Fruit fly (Drosophila melanogaster): Measurements from ENCODE around the gene CG9215.

The CG9215 gene

dm6 chrX:15591721-15592491 lies 9.2 kb upstream of the CG9215 start:
- no peak for TF ChIP-seq Myc (optimal IDR thresholded peaks at IDR 0.05)
- no peak for TF ChIP-seq psq (optimal IDR thresholded peaks at IDR 0.05)
- no peak for TF ChIP-seq insv (optimal IDR thresholded peaks at IDR 0.05)
- no peak for TF ChIP-seq ttk (optimal IDR thresholded peaks at IDR 0.05)
- no peak for TF ChIP-seq Sin3A (optimal IDR thresholded peaks at IDR 0.05)
- TF ChIP-seq h (optimal IDR thresholded peaks at IDR 0.05), result no peak

dm6 chrX:15587433-15587832 lies 4.8 kb upstream of the CG9215 start, which contains the start of gene Alp11:
TSS of gene Alp11 (plus strand) at chrX:15587733.
- TF ChIP-seq h (optimal IDR thresholded peaks at IDR 0.05) (no peak), Myc (optimal IDR thresholded peaks at IDR 0.05) (no peak), Sin3A (optimal IDR thresholded peaks at IDR 0.05) (no peak), ttk (optimal IDR thresholded peaks at IDR 0.05) (no peak), psq (optimal IDR thresholded peaks at IDR 0.05) (no peak), insv (optimal IDR thresholded peaks at IDR 0.05) (no peak)

dm6 chrX:15583842-15584441 lies 1.3 kb upstream of the CG9215 start:
- TF ChIP-seq ttk (optimal IDR thresholded peaks at IDR 0.05), result peak; percentile 96
- no peak for TF ChIP-seq Myc (optimal IDR thresholded peaks at IDR 0.05)

DNA sequence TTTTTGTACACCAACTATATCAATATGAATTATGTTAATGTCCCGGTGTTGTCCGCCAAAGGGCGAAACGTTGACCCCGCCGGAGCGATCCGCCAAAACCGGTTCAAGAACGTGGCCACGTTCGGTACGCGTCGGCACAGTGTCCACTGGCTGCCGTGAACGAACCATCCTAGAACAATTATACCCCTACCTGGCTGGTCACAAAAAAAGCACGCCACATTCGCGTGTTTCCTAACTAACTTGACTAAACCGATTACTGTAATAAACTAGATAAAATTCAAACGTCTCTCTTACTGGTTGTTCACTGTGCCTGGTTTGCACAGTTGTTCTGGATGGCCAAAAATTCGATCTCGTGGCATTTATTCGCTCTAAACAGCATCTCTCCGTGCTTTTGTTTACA lies 3.1 kb downstream of the CG9215 start:
- TF ChIP-seq Myc (optimal IDR thresholded peaks at IDR 0.05), result no peak

DNA sequence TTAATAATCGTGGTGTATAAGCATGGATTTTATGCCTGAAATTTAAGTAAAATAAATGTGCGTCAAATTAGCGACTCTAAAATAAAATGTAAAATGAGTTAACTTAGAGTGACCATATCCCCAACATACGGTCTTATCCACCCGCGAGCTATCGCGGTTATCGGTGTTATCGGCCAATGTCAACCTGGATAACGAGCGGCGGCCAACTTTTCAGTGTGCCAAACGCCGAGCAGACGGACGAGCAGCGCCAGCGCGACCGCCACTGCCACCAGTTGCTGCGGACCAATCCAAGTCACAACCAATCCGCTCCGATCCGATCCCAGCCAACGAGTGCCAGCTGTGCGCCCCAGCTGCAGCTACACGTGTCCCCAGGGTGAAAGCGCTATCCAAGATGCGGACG lies 4.6 kb downstream of the CG9215 start, which contains the start of the genes cerv and CG7872:
Gene cerv, minus strand, starts transcription at position 129 of the 400 bp plus-strand sequence.
Gene CG7872, plus strand, starts transcription at position 163 of the 400 bp plus-strand sequence.
- TF ChIP-seq Myc (optimal IDR thresholded peaks at IDR 0.05) (no peak), Sin3A (optimal IDR thresholded peaks at IDR 0.05) (no peak), ttk (optimal IDR thresholded peaks at IDR 0.05) (no peak), psq (optimal IDR thresholded peaks at IDR 0.05) (no peak), insv (optimal IDR thresholded peaks at IDR 0.05) (no peak), h (optimal IDR thresholded peaks at IDR 0.05) (no peak)

DNA sequence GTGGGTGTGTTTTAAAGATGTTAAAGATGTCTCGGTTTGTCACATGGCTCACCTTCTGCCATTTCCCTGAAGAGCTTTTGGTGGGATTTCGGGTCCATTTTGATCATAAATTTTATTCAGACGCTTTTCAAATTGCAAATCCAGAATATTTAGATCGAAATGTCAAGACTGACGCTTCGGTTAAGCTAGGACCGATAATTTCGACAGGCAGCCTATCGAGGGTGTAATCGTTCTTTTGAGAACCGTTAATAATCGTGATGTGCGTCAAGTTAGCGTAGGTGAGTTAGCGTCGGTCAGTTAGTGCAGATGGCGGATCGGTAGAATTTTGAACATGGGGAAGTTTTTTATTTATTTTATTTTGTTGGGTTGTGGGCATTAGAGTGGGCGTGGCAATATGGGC lies 7.1 kb downstream of the CG9215 start, which contains the start of gene CG42299:
Gene CG42299, minus strand, starts transcription at position 127 of the 400 bp plus-strand sequence.
- TF ChIP-seq Sin3A (optimal IDR thresholded peaks at IDR 0.05) (no peak), Myc (optimal IDR thresholded peaks at IDR 0.05) (no peak), ttk (optimal IDR thresholded peaks at IDR 0.05) (no peak)

dm6 chrX:15574384-15574783 lies 8.3 kb downstream of the CG9215 start, which contains the start of gene CG9213:
TSS of gene CG9213 (minus strand) at chrX:15574535.
- TF ChIP-seq psq (optimal IDR thresholded peaks at IDR 0.05) (no peak), h (optimal IDR thresholded peaks at IDR 0.05) (no peak), ttk (optimal IDR thresholded peaks at IDR 0.05) (no peak), Sin3A (optimal IDR thresholded peaks at IDR 0.05) (no peak), insv (optimal IDR thresholded peaks at IDR 0.05) (no peak), Myc (optimal IDR thresholded peaks at IDR 0.05) (no peak)

- TF ChIP-seq Myc (optimal IDR thresholded peaks at IDR 0.05) (no peak), Sin3A (optimal IDR thresholded peaks at IDR 0.05) (no peak), psq (optimal IDR thresholded peaks at IDR 0.05) (no peak), ttk (optimal IDR thresholded peaks at IDR 0.05) (no peak), h (optimal IDR thresholded peaks at IDR 0.05) (no peak), insv (optimal IDR thresholded peaks at IDR 0.05) (no peak)
Observed at dm6 chrX:15571939-15572338, 10.7 kb downstream of the CG9215 start, which contains the start of gene CG15643. TSS of gene CG15643 (minus strand) at chrX:15572149.

DNA sequence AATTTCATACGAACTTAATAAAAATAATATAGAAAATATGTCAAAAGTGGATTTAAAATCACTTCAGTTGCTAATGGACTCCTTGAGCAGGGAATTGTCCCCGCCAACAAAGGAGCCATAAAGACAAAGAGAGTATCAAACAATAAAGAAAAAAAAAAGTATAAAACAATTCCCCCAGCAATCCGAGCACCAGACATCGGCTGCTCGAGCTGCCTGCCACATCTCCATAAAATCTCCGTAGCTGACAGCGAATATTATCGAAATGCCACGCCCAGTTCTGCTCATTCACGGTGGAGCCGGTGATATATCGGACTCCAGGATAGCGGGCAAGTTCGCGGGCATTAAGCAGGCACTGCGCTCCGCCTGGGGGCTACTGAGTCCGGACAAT lies 13.7 kb downstream of the CG9215 start, which contains the start of gene CG7860:
Gene CG7860, plus strand, starts transcription at position 11 of the 388 bp plus-strand sequence.
- TF ChIP-seq insv (optimal IDR thresholded peaks at IDR 0.05) (no peak), Sin3A (optimal IDR thresholded peaks at IDR 0.05) (no peak), ttk (optimal IDR thresholded peaks at IDR 0.05) (no peak), psq (optimal IDR thresholded peaks at IDR 0.05) (no peak), h (optimal IDR thresholded peaks at IDR 0.05) (no peak), Myc (optimal IDR thresholded peaks at IDR 0.05) (no peak)

dm6 chrX:15568353-15568982 lies 14.2 kb downstream of the CG9215 start:
- TF ChIP-seq psq (optimal IDR thresholded peaks at IDR 0.05), result no peak
- no peak for TF ChIP-seq insv (optimal IDR thresholded peaks at IDR 0.05)
- TF ChIP-seq h (optimal IDR thresholded peaks at IDR 0.05), result no peak
- no peak for TF ChIP-seq ttk (optimal IDR thresholded peaks at IDR 0.05)
- TF ChIP-seq Myc (optimal IDR thresholded peaks at IDR 0.05), result no peak
- no peak for TF ChIP-seq Sin3A (optimal IDR thresholded peaks at IDR 0.05)

DNA sequence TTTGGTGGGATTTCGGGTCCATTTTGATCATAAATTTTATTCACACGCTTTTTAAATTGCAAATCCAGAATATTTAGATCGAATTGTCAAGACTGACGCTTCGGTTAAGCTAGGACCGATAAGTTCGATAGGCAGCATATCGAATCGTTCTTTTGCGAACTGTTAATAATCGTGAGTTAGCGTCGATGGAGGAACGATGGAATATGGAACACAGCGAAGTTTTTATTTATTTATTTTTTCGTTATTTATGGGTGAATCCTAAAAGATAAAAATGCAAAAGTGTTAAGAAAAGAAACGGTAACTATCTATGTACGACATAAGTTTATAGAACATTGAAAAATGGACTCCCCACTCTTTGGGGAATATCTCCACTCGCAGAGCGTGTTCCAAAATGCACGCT lies 26.7 kb downstream of the CG9215 start, which contains the start of gene CG42300:
Gene CG42300, minus strand, starts transcription at position 101 of the 400 bp plus-strand sequence.
- TF ChIP-seq insv (optimal IDR thresholded peaks at IDR 0.05), result no peak
- TF ChIP-seq ttk (optimal IDR thresholded peaks at IDR 0.05), result no peak
- no peak for TF ChIP-seq Myc (optimal IDR thresholded peaks at IDR 0.05)
- TF ChIP-seq Sin3A (optimal IDR thresholded peaks at IDR 0.05), result no peak
- no peak for TF ChIP-seq psq (optimal IDR thresholded peaks at IDR 0.05)
- TF ChIP-seq h (optimal IDR thresholded peaks at IDR 0.05), result no peak

- no peak for TF ChIP-seq ttk (optimal IDR thresholded peaks at IDR 0.05)
- no peak for TF ChIP-seq Sin3A (optimal IDR thresholded peaks at IDR 0.05)
- no peak for TF ChIP-seq insv (optimal IDR thresholded peaks at IDR 0.05)
- no peak for TF ChIP-seq psq (optimal IDR thresholded peaks at IDR 0.05)
- TF ChIP-seq Myc (optimal IDR thresholded peaks at IDR 0.05), result no peak
- no peak for TF ChIP-seq h (optimal IDR thresholded peaks at IDR 0.05)
Observed at dm6 chrX:15554256-15554678, 28.4 kb downstream of the CG9215 start, which contains the start of gene Ac13E. TSS of gene Ac13E (minus strand) at chrX:15554278.
